Worm (Caenorhabditis elegans) whole organism, midembryonic: Measurements from ENCODE around the gene cnnm-1.

Experiments used
- T22C8.4 ChIP-seq: fragments of 200-800 bp; sonication (Bioruptor generic); IDR thresholded peaks from 2 replicates; pipeline ENCODE4 v1.3.6; 2022; ENCODE audit warnings: missing genetic modification characterization, missing compliant biosample characterization
- cog-1 ChIP-seq: sonication (generic microtip); optimal IDR thresholded peaks from 2 replicates; lab custom pipeline; 2016; ENCODE audit warnings: missing genetic modification characterization, missing compliant biosample characterization
- flt-1 ChIP-seq: fragments of 200-800 bp; sonication (Bioruptor generic); IDR thresholded peaks from 2 replicates; pipeline ENCODE4 v1.3.6; 2022; ENCODE audit warnings: missing genetic modification characterization, missing compliant biosample characterization
- klf-2 ChIP-seq: fragments of 200-800 bp; sonication (Bioruptor generic); conservative IDR thresholded peaks from 2 replicates; pipeline ENCODE4 v1.3.6; 2022; ENCODE audit warnings: missing genetic modification reagents, missing genetic modification characterization, missing compliant biosample characterization
- med-1 ChIP-seq: sonication (generic microtip); optimal IDR thresholded peaks from 2 replicates; lab custom pipeline; 2017; ENCODE audit warnings: missing genetic modification characterization, mild to moderate bottlenecking, missing compliant biosample characterization, antibody characterized with exemption, missing genetic modification reagents; ENCODE audit not compliant: insufficient read depth
- ref-1 ChIP-seq: fragments of 200-800 bp; sonication (Bioruptor generic); conservative IDR thresholded peaks from 2 replicates; pipeline ENCODE4 v1.3.6; 2022; ENCODE audit warnings: missing genetic modification reagents, missing genetic modification characterization, missing compliant biosample characterization
- tab-1 ChIP-seq: fragments of 200-800 bp; sonication (Bioruptor generic); IDR thresholded peaks from 2 replicates; pipeline ENCODE4 v1.3.6; 2022; ENCODE audit warnings: missing genetic modification characterization, missing compliant biosample characterization
- ztf-23 ChIP-seq: fragments of 200-800 bp; sonication (Bioruptor generic); IDR thresholded peaks from 2 replicates; pipeline ENCODE4 v1.3.6; 2022; ENCODE audit warnings: missing genetic modification reagents, missing genetic modification characterization, missing compliant biosample characterization
- ztf-29 ChIP-seq: fragments of 200-800 bp; sonication (Bioruptor generic); IDR thresholded peaks from 2 replicates; pipeline ENCODE4 v1.3.6; 2022; ENCODE audit warnings: missing genetic modification reagents, missing genetic modification characterization, missing compliant biosample characterization

DNA sequence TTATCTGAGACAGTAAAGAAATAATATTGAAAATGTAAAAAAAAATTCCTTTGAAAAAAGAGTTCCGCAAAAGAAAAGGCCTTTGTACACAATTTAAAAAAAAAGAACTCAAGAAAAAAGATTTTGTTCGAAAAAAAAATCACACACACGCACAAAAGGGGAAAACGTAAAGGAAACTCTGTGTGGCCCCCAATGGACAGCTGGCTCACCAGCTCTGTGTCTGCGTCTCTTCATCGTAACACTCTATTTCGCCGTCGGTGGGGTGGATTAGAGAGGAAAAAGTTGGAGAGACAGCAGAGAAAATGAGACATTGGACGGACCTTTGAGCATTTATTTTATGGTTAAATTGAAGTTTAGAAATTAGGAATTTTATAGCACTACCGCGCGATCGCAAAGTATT lies 8.4 kb upstream of the cnnm-1 start:
- TF ChIP-seq T22C8.4 (GFP tag; lab: Robert Waterston, UW), result no peak
- no peak for TF ChIP-seq ztf-29 (GFP tag; lab: Robert Waterston, UW)
- no peak for TF ChIP-seq tab-1
- TF ChIP-seq flt-1, result no peak
- TF ChIP-seq med-1 (GFP tag; lab: Kevin White, UChicago), result no peak
- no peak for TF ChIP-seq cog-1
- TF ChIP-seq klf-2 (GFP tag; lab: Robert Waterston, UW), result no peak
- TF ChIP-seq ztf-23 (GFP tag; lab: Robert Waterston, UW), result no peak
- TF ChIP-seq ref-1 (GFP tag; lab: Robert Waterston, UW), result no peak
